Fruit fly (Drosophila melanogaster) whole organism, embryonic: ENCODE data around the gene CG10560.

Experiments
- Adf1 ChIP-seq: fragments of 200-800 bp; sonication (Bioruptor generic); IDR thresholded peaks from 2 replicates; pipeline ENCODE4 v1.3.6; 2022; ENCODE audit warnings: missing biosample characterization, missing genetic modification characterization
- Antp ChIP-seq: fragments of 200-800 bp; sonication (Bioruptor generic); optimal IDR thresholded peaks from 3 replicates; lab custom pipeline; 2016; ENCODE audit warnings: missing biosample characterization, missing genetic modification characterization
- Awh ChIP-seq: fragments of 200-800 bp; sonication (Bioruptor generic); IDR thresholded peaks from 2 replicates; pipeline ENCODE4, ENCODE4 v1.3.6; 2022; ENCODE audit warnings: missing biosample characterization, missing genetic modification characterization
- CG10543 ChIP-seq: fragments of 200-800 bp; sonication (Bioruptor generic); optimal IDR thresholded peaks from 3 replicates; lab custom pipeline; 2017; ENCODE audit warnings: missing biosample characterization, mild to moderate bottlenecking, missing genetic modification characterization, moderate library complexity
- CG12219 ChIP-seq: fragments of 200-800 bp; sonication (Bioruptor generic); optimal IDR thresholded peaks from 3 replicates; lab custom pipeline; 2018; ENCODE audit warnings: missing biosample characterization, mild to moderate bottlenecking, missing genetic modification characterization
- CG12236 ChIP-seq: fragments of 200-800 bp; sonication (Bioruptor generic); optimal IDR thresholded peaks from 2 replicates; lab custom pipeline; 2016; ENCODE audit warnings: missing biosample characterization, missing genetic modification characterization
- CG1233 ChIP-seq: fragments of 200-800 bp; sonication (Bioruptor generic); optimal IDR thresholded peaks from 4 replicates; lab custom pipeline; 2018; ENCODE audit warnings: missing biosample characterization, mild to moderate bottlenecking, missing genetic modification characterization
- CG13287 ChIP-seq: fragments of 200-800 bp; sonication (Bioruptor generic); IDR thresholded peaks from 2 replicates; pipeline ENCODE4 v1.3.6; 2022; ENCODE audit warnings: missing biosample characterization, missing genetic modification characterization; ENCODE audit not compliant: partially characterized antibody
- CG14667 ChIP-seq: fragments of 200-800 bp; sonication (Bioruptor generic); IDR thresholded peaks from 2 replicates; pipeline ENCODE4 v1.3.6; 2022; ENCODE audit warnings: missing biosample characterization, missing genetic modification characterization
- CG17328 ChIP-seq: fragments of 200-800 bp; sonication (Bioruptor generic); IDR thresholded peaks from 2 replicates; pipeline ENCODE4 v1.3.6; 2022; ENCODE audit warnings: missing biosample characterization, missing genetic modification characterization
- CG18599 ChIP-seq: fragments of 200-800 bp; sonication (Bioruptor generic); optimal IDR thresholded peaks from 3 replicates; lab custom pipeline; 2017; ENCODE audit warnings: missing biosample characterization, missing genetic modification characterization, mild to moderate bottlenecking, moderate library complexity, missing genetic modification reagents
- CG2129 ChIP-seq: fragments of 200-800 bp; sonication (Bioruptor generic); IDR thresholded peaks from 2 replicates; pipeline ENCODE4 v1.3.6; 2022; ENCODE audit warnings: missing biosample characterization, missing genetic modification characterization; ENCODE audit not compliant: partially characterized antibody
- CG2678 ChIP-seq: fragments of 200-800 bp; sonication (Bioruptor generic); optimal IDR thresholded peaks from 3 replicates; lab custom pipeline; 2019; ENCODE audit warnings: missing biosample characterization, mild to moderate bottlenecking, missing genetic modification characterization, moderate library complexity
- CG30403 ChIP-seq: fragments of 200-800 bp; sonication (Bioruptor generic); optimal IDR thresholded peaks from 3 replicates; lab custom pipeline; 2016; ENCODE audit warnings: missing biosample characterization, missing genetic modification characterization
- CG4707 ChIP-seq: fragments of 200-800 bp; sonication (Bioruptor generic); optimal IDR thresholded peaks from 2 replicates; lab custom pipeline; 2018; ENCODE audit warnings: missing biosample characterization, mild to moderate bottlenecking, missing genetic modification characterization, moderate library complexity
- CG7745 ChIP-seq: fragments of 200-800 bp; sonication (Bioruptor generic); optimal IDR thresholded peaks from 2 replicates; lab custom pipeline; 2018; ENCODE audit warnings: missing biosample characterization, mild to moderate bottlenecking, missing genetic modification characterization, moderate library complexity
- CG7786 ChIP-seq: fragments of 200-800 bp; sonication (Bioruptor generic); optimal IDR thresholded peaks from 2 replicates; lab custom pipeline; 2016; ENCODE audit warnings: missing biosample characterization, missing genetic modification characterization
- CG8944 ChIP-seq: fragments of 200-800 bp; sonication (Bioruptor generic); optimal IDR thresholded peaks from 3 replicates; lab custom pipeline; 2016; ENCODE audit warnings: missing biosample characterization, missing genetic modification characterization
- D ChIP-seq, 2 experiments: fragments of 200-800 bp in 1 of 2; fragments of >200 bp in 1 of 2; sonication (Bioruptor generic) in 1 of 2; optimal IDR thresholded peaks; 2 replicates in 1 of 2; 3 replicates in 1 of 2; lab custom pipeline; 2017; ENCODE audit warnings: mild to moderate bottlenecking in 1 of 2, missing biosample characterization in 1 of 2, missing genetic modification characterization in 1 of 2, missing genetic modification reagents in 1 of 2
- Dad ChIP-seq: fragments of 200-800 bp; sonication (Bioruptor generic); optimal IDR thresholded peaks from 3 replicates; lab custom pipeline; 2016; ENCODE audit warnings: missing biosample characterization, missing genetic modification characterization
- Dbx ChIP-seq: fragments of 200-800 bp; sonication (Bioruptor generic); IDR thresholded peaks from 3 replicates; pipeline ENCODE4 v1.3.6; 2022; ENCODE audit warnings: missing biosample characterization, missing genetic modification characterization
- Hand ChIP-seq: fragments of 200-800 bp; sonication (Bioruptor generic); optimal IDR thresholded peaks from 2 replicates; lab custom pipeline; 2017; ENCODE audit warnings: mild to moderate bottlenecking, missing biosample characterization, missing genetic modification reagents, missing genetic modification characterization
- Jarid2 ChIP-seq: fragments of 200-800 bp; sonication (Bioruptor generic); optimal IDR thresholded peaks from 3 replicates; lab custom pipeline; 2017; ENCODE audit warnings: mild to moderate bottlenecking, missing biosample characterization, missing genetic modification reagents, missing genetic modification characterization
- Lim3 ChIP-seq: fragments of 200-800 bp; sonication (Bioruptor generic); IDR thresholded peaks from 2 replicates; pipeline ENCODE4 v1.3.6; 2022; ENCODE audit warnings: missing biosample characterization, missing genetic modification characterization
- Nf-YA ChIP-seq: fragments of 200-800 bp; sonication (Bioruptor generic); IDR thresholded peaks from 2 replicates; pipeline ENCODE4 v1.3.6; 2022; ENCODE audit warnings: missing biosample characterization, missing genetic modification characterization
- Nf-YB ChIP-seq: fragments of 200-800 bp; sonication (Bioruptor generic); optimal IDR thresholded peaks from 3 replicates; lab custom pipeline; 2019; ENCODE audit warnings: missing biosample characterization, mild to moderate bottlenecking, missing genetic modification characterization, moderate library complexity
- Optix ChIP-seq: fragments of 200-800 bp; sonication (Bioruptor generic); IDR thresholded peaks from 3 replicates; pipeline ENCODE4 v1.3.6; 2022; ENCODE audit warnings: missing biosample characterization, missing genetic modification characterization
- Sin3A ChIP-seq: fragments of >200 bp; optimal IDR thresholded peaks from 2 replicates; lab custom pipeline; 2018
- Vsx1 ChIP-seq: fragments of 200-800 bp; sonication (Bioruptor generic); optimal IDR thresholded peaks from 2 replicates; lab custom pipeline; 2017; ENCODE audit warnings: missing biosample characterization, mild to moderate bottlenecking, missing genetic modification characterization, missing genetic modification reagents
- ato ChIP-seq: fragments of 200-800 bp; sonication (Bioruptor generic); IDR thresholded peaks from 2 replicates; pipeline ENCODE4 v1.3.6; 2022; ENCODE audit warnings: missing biosample characterization, missing genetic modification characterization; ENCODE audit not compliant: partially characterized antibody
- btn ChIP-seq: fragments of 200-800 bp; sonication (Bioruptor generic); optimal IDR thresholded peaks from 2 replicates; lab custom pipeline; 2016; ENCODE audit warnings: missing biosample characterization, missing genetic modification characterization
- chif ChIP-seq, 2 experiments: fragments of 200-800 bp; sonication (Bioruptor generic); optimal IDR thresholded peaks; 3 replicates each; lab custom pipeline; 2016; ENCODE audit warnings: missing biosample characterization in 2 of 2, missing genetic modification characterization in 2 of 2
- dysf ChIP-seq: fragments of 200-800 bp; sonication (Bioruptor generic); IDR thresholded peaks from 3 replicates; pipeline ENCODE4 v1.3.6; 2022; ENCODE audit warnings: missing biosample characterization, missing genetic modification characterization
- emc ChIP-seq: fragments of 200-800 bp; sonication (Bioruptor generic); optimal IDR thresholded peaks from 2 replicates; lab custom pipeline; 2016; ENCODE audit warnings: missing biosample characterization, missing genetic modification characterization
- ems ChIP-seq: fragments of 200-800 bp; sonication (Bioruptor generic); optimal IDR thresholded peaks from 3 replicates; lab custom pipeline; 2016; ENCODE audit warnings: missing biosample characterization, missing genetic modification characterization
- gcm ChIP-seq: fragments of 200-800 bp; sonication (Bioruptor generic); optimal IDR thresholded peaks from 2 replicates; lab custom pipeline; 2019; ENCODE audit warnings: missing biosample characterization, mild to moderate bottlenecking, missing genetic modification characterization, moderate library complexity
- gem ChIP-seq: fragments of 200-800 bp; sonication (Bioruptor generic); optimal IDR thresholded peaks from 2 replicates; lab custom pipeline; 2019; ENCODE audit warnings: missing biosample characterization, mild to moderate bottlenecking, missing genetic modification characterization, moderate library complexity
- gt ChIP-seq: fragments of 200-800 bp; sonication (Bioruptor generic); IDR thresholded peaks from 2 replicates; pipeline ENCODE4 v1.3.6; 2022; ENCODE audit warnings: missing biosample characterization, missing genetic modification characterization
- hkb ChIP-seq, 2 experiments: fragments of 200-800 bp in 1 of 2; fragments of >200 bp in 1 of 2; sonication (Bioruptor generic) in 1 of 2; IDR thresholded peaks in 1 of 2; optimal IDR thresholded peaks in 1 of 2; 2 replicates each; pipeline versions ENCODE4 v1.3.6 to Lab custom; 2017 to 2022; ENCODE audit warnings: missing biosample characterization in 1 of 2, missing genetic modification characterization in 1 of 2
- ken ChIP-seq: fragments of 200-800 bp; sonication (Bioruptor generic); IDR thresholded peaks from 3 replicates; pipeline ENCODE4 v1.3.6; 2022; ENCODE audit warnings: missing biosample characterization, missing genetic modification characterization
- knrl ChIP-seq: fragments of 200-800 bp; sonication (Bioruptor generic); IDR thresholded peaks from 3 replicates; pipeline ENCODE4 v1.3.6; 2022; ENCODE audit warnings: missing biosample characterization, missing genetic modification characterization; ENCODE audit not compliant: partially characterized antibody
- lbe ChIP-seq: fragments of 200-800 bp; sonication (Bioruptor generic); optimal IDR thresholded peaks from 2 replicates; lab custom pipeline; 2016; ENCODE audit warnings: missing biosample characterization, mild to moderate bottlenecking, missing genetic modification characterization
- maf-S ChIP-seq: fragments of 200-800 bp; sonication (Bioruptor generic); optimal IDR thresholded peaks from 2 replicates; lab custom pipeline; 2016; ENCODE audit warnings: missing biosample characterization, missing genetic modification characterization
- pan ChIP-seq, 4 experiments: fragments of >200 bp in 3 of 4; fragments of 200-800 bp in 1 of 4; sonication (Bioruptor generic) in 1 of 4; optimal IDR thresholded peaks in 3 of 4; IDR thresholded peaks in 1 of 4; 2 replicates each; pipeline versions ENCODE4 v1.3.6 to Lab custom; 2017 to 2022; ENCODE audit warnings: missing biosample characterization in 2 of 4, missing genetic modification characterization in 2 of 4, mixed read lengths in 1 of 4
- ranshi ChIP-seq: fragments of 200-800 bp; sonication (Bioruptor generic); IDR thresholded peaks from 2 replicates; pipeline ENCODE4 v1.3.6; 2022; ENCODE audit warnings: missing biosample characterization, missing genetic modification characterization
- row ChIP-seq: fragments of 200-800 bp; sonication (Bioruptor generic); IDR thresholded peaks from 3 replicates; pipeline ENCODE4 v1.3.6; 2022; ENCODE audit warnings: missing biosample characterization, missing genetic modification characterization
- sens-2 ChIP-seq: fragments of 200-800 bp; sonication (Bioruptor generic); IDR thresholded peaks from 2 replicates; pipeline ENCODE4 v1.3.6; 2022; ENCODE audit warnings: missing biosample characterization, missing genetic modification characterization
- sna ChIP-seq: fragments of 200-800 bp; sonication (Bioruptor generic); IDR thresholded peaks from 2 replicates; pipeline ENCODE4 v1.3.6; 2022; ENCODE audit warnings: missing biosample characterization, missing genetic modification characterization; ENCODE audit not compliant: partially characterized antibody
- tap ChIP-seq: fragments of 200-800 bp; optimal IDR thresholded peaks from 3 replicates; lab custom pipeline; 2019; ENCODE audit warnings: missing biosample characterization, mild to moderate bottlenecking, missing genetic modification characterization, moderate library complexity
- tgo ChIP-seq: fragments of 200-800 bp; sonication (Bioruptor generic); IDR thresholded peaks from 3 replicates; pipeline ENCODE4 v1.3.6; 2022; ENCODE audit warnings: missing biosample characterization, missing genetic modification characterization

Gene CG10560

dm6 chr3R:25281165-25281564 lies 38.7 kb downstream of the CG10560 start, which contains the start of gene CG11892 (continued):
- TF ChIP-seq CG8944 (GFP tag; lab: Kevin White, UChicago) (no peak), Awh (GFP tag; lab: Robert Waterston, UW) (no peak), Sin3A (lab: Kevin White, UChicago) (no peak), hkb (optimal IDR thresholded peaks at IDR 0.05; lab: Kevin White, UChicago) (no peak), hkb (GFP tag; IDR thresholded peaks at IDR 0.05; lab: Robert Waterston, UW) (peak; percentile 27; the same call in 1 of the 2 replicates), ken (no peak), Hand (GFP tag; lab: Kevin White, UChicago) (peak; percentile 12), Antp (GFP tag; lab: Kevin White, UChicago) (no peak), CG17328 (GFP tag; lab: Robert Waterston, UW) (no peak), sna (GFP tag; lab: Robert Waterston, UW) (no peak), gt (GFP tag; lab: Robert Waterston, UW) (no peak), Nf-YA (GFP tag; lab: Robert Waterston, UW) (no peak), knrl (no peak), ato (no peak), CG13287 (GFP tag; lab: Robert Waterston, UW) (no peak), tgo (no peak), CG2129 (GFP tag; lab: Robert Waterston, UW) (no peak), gcm (GFP tag; lab: Kevin White, UChicago) (no peak), CG2678 (tag; lab: Kevin White, UChicago) (peak; percentile 65), row (GFP tag; lab: Robert Waterston, UW) (no peak), CG4707 (GFP tag; lab: Kevin White, UChicago) (peak; percentile 39), Nf-YB (GFP tag; lab: Kevin White, UChicago) (no peak), Optix (GFP tag; lab: Robert Waterston, UW) (no peak), tap (tag; lab: Kevin White, UChicago) (peak; percentile 52), CG18599 (GFP tag; lab: Kevin White, UChicago) (peak; percentile 75), CG7786 (GFP tag; lab: Kevin White, UChicago) (no peak), Adf1 (GFP tag; lab: Robert Waterston, UW) (no peak), gem (tag; lab: Kevin White, UChicago) (peak; percentile 53), CG7745 (no peak), chif (GFP tag; optimal IDR thresholded peaks at IDR 0.05; lab: Kevin White, UChicago) (no peak), Jarid2 (GFP tag; lab: Kevin White, UChicago) (no peak), CG12219 (GFP tag; lab: Kevin White, UChicago) (no peak), CG10543 (GFP tag; lab: Kevin White, UChicago) (peak; percentile 72), Dbx (GFP tag; lab: Robert Waterston, UW) (no peak), dysf (GFP tag; lab: Robert Waterston, UW) (no peak), CG30403 (GFP tag; lab: Kevin White, UChicago) (no peak), CG12236 (GFP tag; lab: Kevin White, UChicago) (no peak), Lim3 (no peak), D (optimal IDR thresholded peaks at IDR 0.05; lab: Kevin White, UChicago) (no peak), D (GFP tag; optimal IDR thresholded peaks at IDR 0.05; lab: Kevin White, UChicago) (no peak), btn (GFP tag; lab: Kevin White, UChicago) (no peak), sens-2 (GFP tag; lab: Robert Waterston, UW) (no peak), emc (GFP tag; lab: Kevin White, UChicago) (no peak), ems (GFP tag; lab: Kevin White, UChicago) (no peak), ranshi (GFP tag; lab: Robert Waterston, UW) (no peak), CG14667 (GFP tag; lab: Robert Waterston, UW) (no peak), Dad (no peak), Vsx1 (GFP tag; lab: Kevin White, UChicago) (peak; percentile 45), lbe (GFP tag; lab: Kevin White, UChicago) (no peak), CG1233 (GFP tag; lab: Kevin White, UChicago) (no peak), maf-S (GFP tag; lab: Kevin White, UChicago) (no peak), pan (optimal IDR thresholded peaks at IDR 0.05; lab: Kevin White, UChicago) (no peak), pan (GFP tag; optimal IDR thresholded peaks at IDR 0.05 in 1 of 2, IDR thresholded peaks at IDR 0.05 in 1 of 2) (no peak)
